Worm (Caenorhabditis elegans) whole organism, L3 larva: Measurements from ENCODE around the gene cal-3.

Experiments
- R02D3.7 ChIP-seq: fragments of 150-350 bp; optimal IDR thresholded peaks from 2 replicates; lab custom pipeline; 2014; ENCODE audit warnings: missing biosample characterization, missing genetic modification characterization
- aly-2 ChIP-seq: fragments of 150-350 bp; optimal IDR thresholded peaks from 2 replicates; lab custom pipeline; 2014; ENCODE audit warnings: missing biosample characterization, missing genetic modification characterization
- ceh-82 ChIP-seq: fragments of 150-350 bp; optimal IDR thresholded peaks from 2 replicates; lab custom pipeline; 2014; ENCODE audit warnings: missing biosample characterization, missing genetic modification characterization
- daf-12 ChIP-seq: fragments of 150-350 bp; optimal IDR thresholded peaks from 2 replicates; lab custom pipeline; 2014; ENCODE audit warnings: missing biosample characterization, missing genetic modification reagents, missing genetic modification characterization
- egl-27 ChIP-seq: sonication (generic microtip); optimal IDR thresholded peaks from 4 replicates; lab custom pipeline; 2017; ENCODE audit warnings: missing biosample characterization, missing genetic modification reagents, missing genetic modification characterization
- egl-5 ChIP-seq: fragments of 150-350 bp; optimal IDR thresholded peaks from 2 replicates; lab custom pipeline; 2017; ENCODE audit warnings: missing biosample characterization, missing genetic modification reagents, missing genetic modification characterization, inconsistent platforms
- elt-1 ChIP-seq: fragments of 150-350 bp; optimal IDR thresholded peaks from 2 replicates; lab custom pipeline; 2014; ENCODE audit warnings: missing biosample characterization, missing genetic modification characterization
- elt-3 ChIP-seq, 3 experiments: fragments of 150-350 bp in 1 of 3; sonication (generic microtip) in 2 of 3; optimal IDR thresholded peaks; 2 replicates in 2 of 3; 4 replicates in 1 of 3; lab custom pipeline; 2014 to 2017; ENCODE audit warnings: missing biosample characterization in 3 of 3, missing genetic modification characterization in 3 of 3
- eor-1 ChIP-seq, 2 experiments: fragments of 150-350 bp; optimal IDR thresholded peaks; 2 replicates each; lab custom pipeline; 2014 to 2018; ENCODE audit warnings: missing biosample characterization in 2 of 2, missing genetic modification characterization in 2 of 2
- fkh-10 ChIP-seq: sonication (generic microtip); optimal IDR thresholded peaks from 2 replicates; lab custom pipeline; 2017; ENCODE audit warnings: missing biosample characterization, missing genetic modification reagents, missing genetic modification characterization
- fkh-2 ChIP-seq: fragments of 150-350 bp; optimal IDR thresholded peaks from 2 replicates; lab custom pipeline; 2014; ENCODE audit warnings: missing biosample characterization, missing genetic modification reagents, missing genetic modification characterization
- fos-1 ChIP-seq: fragments of 150-350 bp; optimal IDR thresholded peaks from 2 replicates; lab custom pipeline; 2014; ENCODE audit warnings: missing biosample characterization, missing genetic modification characterization
- lin-15B ChIP-seq: fragments of 150-350 bp; optimal IDR thresholded peaks from 2 replicates; lab custom pipeline; 2014; ENCODE audit warnings: missing biosample characterization, missing genetic modification characterization
- lin-39 ChIP-seq: fragments of 150-350 bp; optimal IDR thresholded peaks from 2 replicates; lab custom pipeline; 2018; ENCODE audit warnings: missing biosample characterization, missing genetic modification reagents, missing genetic modification characterization
- lsy-12 ChIP-seq: sonication (generic microtip); optimal IDR thresholded peaks from 2 replicates; lab custom pipeline; 2016; ENCODE audit warnings: mild to moderate bottlenecking, missing genetic modification characterization, missing compliant biosample characterization
- mml-1 ChIP-seq: fragments of 150-350 bp; sonication (generic microtip); optimal IDR thresholded peaks from 3 replicates; lab custom pipeline; 2014; ENCODE audit warnings: missing biosample characterization, missing genetic modification characterization
- nfya-1 ChIP-seq: sonication (generic microtip); optimal IDR thresholded peaks from 2 replicates; lab custom pipeline; 2017; ENCODE audit warnings: missing genetic modification characterization, mild to moderate bottlenecking, missing compliant biosample characterization, antibody characterized with exemption, moderate library complexity; ENCODE audit not compliant: insufficient read depth
- nhr-11 ChIP-seq: fragments of 150-350 bp; optimal IDR thresholded peaks from 2 replicates; lab custom pipeline; 2014; ENCODE audit warnings: missing biosample characterization, missing genetic modification characterization
- nhr-12 ChIP-seq: fragments of 150-350 bp; optimal IDR thresholded peaks from 2 replicates; lab custom pipeline; 2014; ENCODE audit warnings: missing biosample characterization, missing genetic modification characterization
- nhr-23 ChIP-seq: fragments of 150-350 bp; optimal IDR thresholded peaks from 2 replicates; lab custom pipeline; 2014; ENCODE audit warnings: missing biosample characterization, missing genetic modification reagents, missing genetic modification characterization
- nhr-237 ChIP-seq: fragments of 150-350 bp; optimal IDR thresholded peaks from 2 replicates; lab custom pipeline; 2014; ENCODE audit warnings: missing biosample characterization, missing genetic modification characterization
- nhr-28 ChIP-seq: fragments of 150-350 bp; optimal IDR thresholded peaks from 2 replicates; lab custom pipeline; 2014; ENCODE audit warnings: missing biosample characterization, missing genetic modification characterization
- nhr-43 ChIP-seq: sonication (generic microtip); optimal IDR thresholded peaks from 2 replicates; lab custom pipeline; 2016; ENCODE audit warnings: mild to moderate bottlenecking, missing genetic modification characterization, missing compliant biosample characterization; ENCODE audit not compliant: poor library complexity, severe bottlenecking
- nhr-67 ChIP-seq: fragments of 150-350 bp; optimal IDR thresholded peaks from 2 replicates; lab custom pipeline; 2014; ENCODE audit warnings: missing biosample characterization, missing genetic modification characterization
- nhr-76 ChIP-seq: fragments of 150-350 bp; sonication (generic microtip); optimal IDR thresholded peaks from 5 replicates; lab custom pipeline; 2014; ENCODE audit warnings: missing biosample characterization, missing genetic modification characterization
- nhr-77 ChIP-seq: fragments of 150-350 bp; optimal IDR thresholded peaks from 2 replicates; lab custom pipeline; 2014; ENCODE audit warnings: missing biosample characterization, missing genetic modification characterization
- pha-4 ChIP-seq: fragments of 150-350 bp; optimal IDR thresholded peaks from 2 replicates; lab custom pipeline; 2014; ENCODE audit warnings: missing biosample characterization, missing genetic modification reagents, missing genetic modification characterization
- pqm-1 ChIP-seq: fragments of 150-350 bp; optimal IDR thresholded peaks from 2 replicates; lab custom pipeline; 2017; ENCODE audit warnings: missing biosample characterization, missing genetic modification characterization, inconsistent platforms
- sea-2 ChIP-seq: fragments of 150-350 bp; sonication (generic microtip); optimal IDR thresholded peaks from 4 replicates; lab custom pipeline; 2014; ENCODE audit warnings: missing biosample characterization, missing genetic modification reagents, missing genetic modification characterization
- snpc-4 ChIP-seq: fragments of 150-350 bp; optimal IDR thresholded peaks from 2 replicates; lab custom pipeline; 2014; ENCODE audit warnings: missing biosample characterization, missing genetic modification characterization
- tbx-2 ChIP-seq: sonication (generic microtip); optimal IDR thresholded peaks from 2 replicates; lab custom pipeline; 2016; ENCODE audit warnings: mild to moderate bottlenecking, missing genetic modification characterization, missing compliant biosample characterization
- unc-39 ChIP-seq: sonication (generic microtip); optimal IDR thresholded peaks from 4 replicates; lab custom pipeline; 2017; ENCODE audit warnings: missing biosample characterization, missing genetic modification characterization
- unc-62 ChIP-seq: fragments of 150-350 bp; sonication (generic microtip); optimal IDR thresholded peaks from 4 replicates; lab custom pipeline; 2014; ENCODE audit warnings: missing biosample characterization, missing genetic modification reagents, missing genetic modification characterization
- zag-1 ChIP-seq: fragments of 150-350 bp; optimal IDR thresholded peaks from 2 replicates; lab custom pipeline; 2014; ENCODE audit warnings: missing biosample characterization, missing genetic modification characterization
- ztf-4 ChIP-seq: fragments of 150-350 bp; optimal IDR thresholded peaks from 2 replicates; lab custom pipeline; 2014; ENCODE audit warnings: missing biosample characterization, missing genetic modification characterization

Gene cal-3

ce11 chrIV:3857999-3858552, 23.1 kb upstream of the cal-3 start:
- no peak for TF ChIP-seq egl-5
- TF ChIP-seq lin-39 (tag; lab: Kevin White, UChicago): peak; percentile 7

DNA sequence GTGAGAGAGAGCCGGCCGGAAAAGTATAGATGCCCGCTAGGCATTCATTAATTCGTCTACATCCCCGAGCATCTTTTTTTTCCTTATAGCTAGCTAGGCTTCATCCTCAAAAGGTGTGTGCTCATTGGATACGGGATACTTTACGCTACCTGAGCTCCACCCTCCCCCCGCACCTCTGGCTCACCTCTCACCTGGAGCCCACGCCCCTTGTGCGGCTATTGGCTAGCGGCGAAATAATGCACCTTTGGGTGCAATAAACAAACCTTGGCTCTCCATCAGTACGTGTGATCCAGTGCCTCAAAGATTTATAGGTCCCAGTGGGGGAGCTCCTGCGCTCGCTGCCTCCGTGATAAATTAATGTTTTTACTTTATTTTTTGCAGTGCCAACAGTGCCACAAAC, 21.2 kb upstream of the cal-3 start:
- TF ChIP-seq lin-39 (tag; lab: Kevin White, UChicago): peak; percentile 21
- no peak for TF ChIP-seq unc-39 (tag; lab: Kevin White, UChicago)
- TF ChIP-seq nfya-1: peak; percentile 65
- TF ChIP-seq, all 47 proteins: peak for 2

DNA sequence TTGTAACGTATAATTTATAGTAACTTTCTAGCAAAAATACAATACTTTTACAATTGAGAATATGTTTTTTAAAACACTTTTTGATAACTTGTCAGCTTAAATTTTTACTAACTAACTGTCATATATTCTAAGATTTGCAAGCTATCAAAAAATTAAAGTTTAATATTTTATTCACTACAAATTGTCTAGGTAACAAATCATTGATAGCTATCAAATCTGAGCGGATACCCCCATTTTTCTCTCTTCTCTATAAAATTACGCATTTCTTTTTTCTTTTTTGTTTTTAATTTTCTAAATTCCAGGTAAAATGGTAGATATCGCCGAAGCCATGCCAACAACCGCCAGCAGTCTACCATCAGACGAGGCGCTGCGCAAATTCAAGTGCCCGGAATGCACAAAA, 20.6 kb upstream of the cal-3 start, which contains the start of gene zag-1:
Gene zag-1 (plus strand): TSS at position 301 of the 400 bp plus-strand sequence.
- TF ChIP-seq aly-2 (tag; lab: Kevin White, UChicago) (no peak), elt-3 (tag; optimal IDR thresholded peaks at IDR 0.05; lab: Kevin White, UChicago) (no peak), fos-1 (tag; lab: Kevin White, UChicago) (no peak), nhr-23 (no peak), mml-1 (tag; lab: Kevin White, UChicago) (no peak), ceh-82 (no peak), zag-1 (tag; lab: Kevin White, UChicago) (no peak), nfya-1 (no peak), daf-12 (tag; lab: Kevin White, UChicago) (no peak), snpc-4 (tag; lab: Kevin White, UChicago) (no peak), unc-62 (GFP tag; lab: Kevin White, UChicago) (no peak), nhr-43 (tag; lab: Kevin White, UChicago) (no peak), pqm-1 (tag; lab: Kevin White, UChicago) (no peak), eor-1 (tag; optimal IDR thresholded peaks at IDR 0.05; lab: Kevin White, UChicago) (no peak), pha-4 (no peak), lin-15B (tag; lab: Kevin White, UChicago) (no peak), lsy-12 (tag; lab: Kevin White, UChicago) (no peak), nhr-76 (tag; lab: Kevin White, UChicago) (no peak), nhr-237 (tag; lab: Kevin White, UChicago) (no peak)

ce11 chrIV:3854606-3855005, 19.6 kb upstream of the cal-3 start:
- TF ChIP-seq nfya-1: peak; percentile 9
- TF ChIP-seq mml-1 (tag; lab: Kevin White, UChicago): no peak
- TF ChIP-seq fkh-2 (tag; lab: Kevin White, UChicago): no peak
- no peak for TF ChIP-seq zag-1 (tag; lab: Kevin White, UChicago)

DNA sequence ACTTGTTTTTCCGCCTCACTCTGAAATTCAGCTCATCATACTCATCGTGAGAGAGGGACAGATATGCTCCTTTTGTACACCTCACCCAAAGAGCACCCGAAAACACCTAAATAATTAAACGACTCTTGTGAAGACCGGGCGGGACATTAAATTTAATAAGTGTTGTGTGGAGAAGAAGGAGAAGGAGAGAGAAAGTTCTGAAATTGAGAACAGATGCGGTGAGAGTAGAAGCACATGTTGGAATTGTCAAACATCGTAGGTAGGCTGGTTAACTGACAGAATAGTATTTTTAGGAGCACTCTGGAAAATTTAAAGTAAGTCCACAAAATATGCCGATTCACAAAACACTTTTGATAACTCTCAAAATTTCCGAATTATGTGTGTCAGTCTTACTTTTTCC, 18.6 kb upstream of the cal-3 start:
- no peak for TF ChIP-seq nhr-11
- TF ChIP-seq elt-1 (tag; lab: Kevin White, UChicago): no peak
- TF ChIP-seq aly-2 (tag; lab: Kevin White, UChicago): no peak
- TF ChIP-seq snpc-4 (tag; lab: Kevin White, UChicago): no peak
- TF ChIP-seq nhr-77 (tag; lab: Kevin White, UChicago): no peak
- TF ChIP-seq nhr-67 (tag; lab: Kevin White, UChicago): no peak
- TF ChIP-seq ceh-82: no peak
- TF ChIP-seq sea-2 (GFP tag; lab: Kevin White, UChicago): no peak
- no peak for TF ChIP-seq ztf-4
- TF ChIP-seq nhr-12 (tag; lab: Kevin White, UChicago): no peak
- TF ChIP-seq R02D3.7 (tag; lab: Kevin White, UChicago): no peak
- TF ChIP-seq fkh-10 (GFP tag; lab: Kevin White, UChicago): no peak
- no peak for TF ChIP-seq nhr-28
- TF ChIP-seq fkh-2 (tag; lab: Kevin White, UChicago): no peak
- TF ChIP-seq egl-27: no peak
- TF ChIP-seq unc-62 (GFP tag; lab: Kevin White, UChicago): no peak
- no peak for TF ChIP-seq tbx-2
- no peak for TF ChIP-seq fos-1 (tag; lab: Kevin White, UChicago)
